Fruit fly (Drosophila melanogaster): ENCODE results near the gene CG17127.
A peak's percentile ranks its signal among the peaks of the same experiment; 100 is the strongest.

The CG17127 gene

dm6 chr2L:10770568-10770967, at the start of gene CG17127:
Gene CG17127, plus strand, starts transcription at chr2L:10770868.
- TF ChIP-seq CG17801 (GFP tag; optimal IDR thresholded peaks at IDR 0.05; ENCODE audit: partially characterized antibody), result no peak

dm6 chr2L:10721535-10721934, 49.1 kb upstream of the CG17127 start:
- TF ChIP-seq CG17801 (GFP tag; optimal IDR thresholded peaks at IDR 0.05; ENCODE audit: partially characterized antibody), result no peak

- TF ChIP-seq CG17801 (GFP tag; optimal IDR thresholded peaks at IDR 0.05; ENCODE audit: partially characterized antibody), result no peak
These were observed 46.8 kb upstream of the CG17127 start, which contains the start of gene CG6431 for dm6 chr2L:10723903-10724302. Gene CG6431, plus strand, starts transcription at chr2L:10724203.

- no peak for TF ChIP-seq CG17801 (GFP tag; optimal IDR thresholded peaks at IDR 0.05; ENCODE audit: partially characterized antibody)
These were observed 41.9 kb upstream of the CG17127 start, which contains the start of gene CG6443 for dm6 chr2L:10728751-10729150. Gene CG6443, plus strand, starts transcription at chr2L:10728978.

dm6 chr2L:10729955-10730354, 40.7 kb upstream of the CG17127 start, which contains the start of gene CG17118:
Gene CG17118, plus strand, starts transcription at chr2L:10730255.
- TF ChIP-seq CG17801 (GFP tag; optimal IDR thresholded peaks at IDR 0.05; ENCODE audit: partially characterized antibody), result no peak

- TF ChIP-seq CG17801 (GFP tag; optimal IDR thresholded peaks at IDR 0.05; ENCODE audit: partially characterized antibody), result peak; percentile 51
These were observed 38.3 kb upstream of the CG17127 start, which contains the start of the genes EMC3 and Dpy-30L1 for dm6 chr2L:10732343-10732808. Gene EMC3, minus strand, starts transcription at chr2L:10732423. Gene Dpy-30L1, plus strand, starts transcription at chr2L:10732653.

dm6 chr2L:10735923-10736322, 34.7 kb upstream of the CG17127 start, which contains the start of gene Nup107:
Gene Nup107, minus strand, starts transcription at chr2L:10736071.
- no peak for TF ChIP-seq CG17801 (GFP tag; optimal IDR thresholded peaks at IDR 0.05; ENCODE audit: partially characterized antibody)

dm6 chr2L:10736993-10737756, 33.5 kb upstream of the CG17127 start, which contains the start of the genes Vha16-5 and CG12299:
Gene Vha16-5, minus strand, starts transcription at chr2L:10737043.
Gene CG12299, plus strand, starts transcription at chr2L:10737345.
- TF ChIP-seq CG17801 (GFP tag; optimal IDR thresholded peaks at IDR 0.05; ENCODE audit: partially characterized antibody), result peak; percentile 80

dm6 chr2L:10743714-10744113, 27.0 kb upstream of the CG17127 start, which contains the start of gene CG6729:
Gene CG6729, minus strand, starts transcription at chr2L:10743935.
- TF ChIP-seq CG17801 (GFP tag; optimal IDR thresholded peaks at IDR 0.05; ENCODE audit: partially characterized antibody), result no peak

dm6 chr2L:10748218-10748617, 22.4 kb upstream of the CG17127 start:
- TF ChIP-seq CG17801 (GFP tag; optimal IDR thresholded peaks at IDR 0.05; ENCODE audit: partially characterized antibody), result no peak

- no peak for TF ChIP-seq CG17801 (GFP tag; optimal IDR thresholded peaks at IDR 0.05; ENCODE audit: partially characterized antibody)
These were observed 20.8 kb upstream of the CG17127 start for dm6 chr2L:10749607-10750467.

- no peak for TF ChIP-seq CG17801 (GFP tag; optimal IDR thresholded peaks at IDR 0.05; ENCODE audit: partially characterized antibody)
These were observed 19.6 kb upstream of the CG17127 start for dm6 chr2L:10750915-10751612.

- no peak for TF ChIP-seq CG17801 (GFP tag; optimal IDR thresholded peaks at IDR 0.05; ENCODE audit: partially characterized antibody)
These were observed 18.6 kb upstream of the CG17127 start for dm6 chr2L:10751879-10752620.

dm6 chr2L:10752668-10753067, 18.0 kb upstream of the CG17127 start:
- TF ChIP-seq CG17801 (GFP tag; optimal IDR thresholded peaks at IDR 0.05; ENCODE audit: partially characterized antibody), result no peak

Measured in ovary, adult (tissue).